Worm (Caenorhabditis elegans) whole organism, early embryonic: ENCODE results near the gene sri-57.

Source experiments
- ama-1 ChIP-seq: fragments of 150-350 bp; optimal IDR thresholded peaks from 2 replicates; lab custom pipeline; 2014
- ceh-36 ChIP-seq: sonication (generic microtip); optimal IDR thresholded peaks from 2 replicates; lab custom pipeline; 2016; ENCODE audit warnings: missing genetic modification characterization, inconsistent platforms, missing compliant biosample characterization
- flt-1 ChIP-seq: fragments of 200-800 bp; sonication (Bioruptor generic); IDR thresholded peaks from 2 replicates; pipeline ENCODE4 v1.3.6; 2022; ENCODE audit warnings: missing genetic modification characterization, missing compliant biosample characterization
- hmbx-1 ChIP-seq: sonication (generic microtip); optimal IDR thresholded peaks from 2 replicates; lab custom pipeline; 2016; ENCODE audit warnings: mild to moderate bottlenecking, missing genetic modification characterization, missing compliant biosample characterization
- hnd-1 ChIP-seq: sonication (generic microtip); optimal IDR thresholded peaks from 2 replicates; lab custom pipeline; 2016; ENCODE audit warnings: missing genetic modification characterization, missing compliant biosample characterization
- tbx-11 ChIP-seq: fragments of 200-800 bp; sonication (Bioruptor generic); IDR thresholded peaks from 2 replicates; pipeline ENCODE4 v1.3.6; 2022; ENCODE audit warnings: missing genetic modification characterization, missing compliant biosample characterization
- tbx-37 ChIP-seq: fragments of 200-800 bp; sonication (Bioruptor generic); conservative IDR thresholded peaks from 2 replicates; pipeline ENCODE4 v1.3.6; 2022; ENCODE audit warnings: missing genetic modification reagents, missing genetic modification characterization, missing compliant biosample characterization
- tra-4 ChIP-seq: sonication (generic microtip); optimal IDR thresholded peaks from 2 replicates; lab custom pipeline; 2017; ENCODE audit warnings: missing genetic modification characterization, missing compliant biosample characterization

DNA sequence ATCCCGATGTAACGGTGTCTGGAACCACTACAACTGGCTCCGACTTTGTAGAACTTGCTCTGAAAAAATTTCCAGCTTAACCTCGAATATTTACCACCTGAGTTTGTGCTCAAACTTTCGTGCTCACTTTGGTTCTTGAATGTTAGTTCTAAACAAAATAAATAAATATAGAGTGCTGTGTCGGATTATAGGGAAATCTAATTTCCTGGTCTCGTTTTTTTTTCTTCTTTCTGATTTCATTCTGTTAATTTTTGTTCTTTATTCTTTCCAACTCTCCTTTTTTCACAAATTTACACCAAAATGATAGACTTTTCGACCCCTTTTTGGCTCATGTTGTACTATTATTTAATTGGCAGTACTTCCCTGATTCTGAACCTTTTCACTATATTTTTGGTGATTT, 43.0 kb downstream of the sri-57 start, which contains the start of gene sri-37:
- TF ChIP-seq flt-1: no peak
- no peak for TF ChIP-seq ama-1
- TF ChIP-seq tbx-11 (GFP tag; lab: Robert Waterston, UW): no peak
- TF ChIP-seq tbx-37 (GFP tag; lab: Robert Waterston, UW): no peak
- no peak for TF ChIP-seq tra-4 (tag; lab: Kevin White, UChicago)
- TF ChIP-seq hmbx-1 (tag; lab: Kevin White, UChicago): no peak
- TF ChIP-seq ceh-36: no peak
- TF ChIP-seq hnd-1 (tag; lab: Kevin White, UChicago): no peak
